Worm (Caenorhabditis elegans) whole organism, midembryonic: ENCODE data around the gene sri-21.

Source experiments
- cog-1 ChIP-seq: sonication (generic microtip); optimal IDR thresholded peaks from 2 replicates; lab custom pipeline; 2016; ENCODE audit warnings: missing genetic modification characterization, missing compliant biosample characterization
- flt-1 ChIP-seq: fragments of 200-800 bp; sonication (Bioruptor generic); IDR thresholded peaks from 2 replicates; pipeline ENCODE4 v1.3.6; 2022; ENCODE audit warnings: missing genetic modification characterization, missing compliant biosample characterization
- klf-2 ChIP-seq: fragments of 200-800 bp; sonication (Bioruptor generic); conservative IDR thresholded peaks from 2 replicates; pipeline ENCODE4 v1.3.6; 2022; ENCODE audit warnings: missing genetic modification reagents, missing genetic modification characterization, missing compliant biosample characterization
- med-1 ChIP-seq: sonication (generic microtip); optimal IDR thresholded peaks from 2 replicates; lab custom pipeline; 2017; ENCODE audit warnings: missing genetic modification characterization, mild to moderate bottlenecking, missing compliant biosample characterization, antibody characterized with exemption, missing genetic modification reagents; ENCODE audit not compliant: insufficient read depth
- ref-1 ChIP-seq: fragments of 200-800 bp; sonication (Bioruptor generic); conservative IDR thresholded peaks from 2 replicates; pipeline ENCODE4 v1.3.6; 2022; ENCODE audit warnings: missing genetic modification reagents, missing genetic modification characterization, missing compliant biosample characterization
- tab-1 ChIP-seq: fragments of 200-800 bp; sonication (Bioruptor generic); IDR thresholded peaks from 2 replicates; pipeline ENCODE4 v1.3.6; 2022; ENCODE audit warnings: missing genetic modification characterization, missing compliant biosample characterization

DNA sequence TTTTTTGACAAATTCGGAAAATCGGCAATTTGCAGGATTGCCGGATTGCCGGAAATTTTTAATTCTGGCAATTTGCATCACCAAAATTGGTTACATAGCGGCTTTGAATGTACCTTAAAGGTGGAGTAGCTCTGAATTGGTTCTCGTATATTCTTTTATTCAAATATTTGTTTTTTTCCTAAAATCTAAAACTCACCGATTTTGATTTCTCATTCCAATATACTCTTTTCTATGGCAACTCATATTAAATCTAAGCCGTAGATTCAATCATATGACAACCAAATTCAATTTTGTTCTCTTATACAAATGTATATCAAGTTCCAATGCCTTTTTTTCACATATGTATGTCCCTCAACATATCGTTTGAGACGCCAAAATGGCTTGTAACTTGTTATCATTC is at the start of gene sri-21:
- TF ChIP-seq flt-1 (no peak), ref-1 (GFP tag; lab: Robert Waterston, UW) (no peak), cog-1 (tag; lab: Kevin White, UChicago) (no peak), klf-2 (GFP tag; lab: Robert Waterston, UW) (no peak), med-1 (GFP tag; lab: Kevin White, UChicago) (no peak), tab-1 (GFP tag; lab: Robert Waterston, UW) (no peak)
